Fruit fly (Drosophila melanogaster) Kc167 (cell line): Measurements from ENCODE around the gene CG43391.

Source experiments
- Myc ChIP-seq: fragments of >200 bp; optimal IDR thresholded peaks from 2 replicates; lab custom pipeline; 2017; ENCODE audit warnings: missing external identifiers
- Sin3A ChIP-seq: fragments of >200 bp; optimal IDR thresholded peaks from 2 replicates; lab custom pipeline; 2018; ENCODE audit warnings: missing external identifiers
- h ChIP-seq: fragments of >200 bp; optimal IDR thresholded peaks from 3 replicates; lab custom pipeline; 2018; ENCODE audit warnings: missing external identifiers
- insv ChIP-seq: fragments of >200 bp; optimal IDR thresholded peaks from 3 replicates; lab custom pipeline; 2018; ENCODE audit warnings: missing external identifiers
- psq ChIP-seq: fragments of >200 bp; optimal IDR thresholded peaks from 2 replicates; lab custom pipeline; 2017; ENCODE audit warnings: missing external identifiers
- ttk ChIP-seq: sonication (Bioruptor generic); optimal IDR thresholded peaks from 2 replicates; lab custom pipeline; 2017; ENCODE audit warnings: missing external identifiers

DNA sequence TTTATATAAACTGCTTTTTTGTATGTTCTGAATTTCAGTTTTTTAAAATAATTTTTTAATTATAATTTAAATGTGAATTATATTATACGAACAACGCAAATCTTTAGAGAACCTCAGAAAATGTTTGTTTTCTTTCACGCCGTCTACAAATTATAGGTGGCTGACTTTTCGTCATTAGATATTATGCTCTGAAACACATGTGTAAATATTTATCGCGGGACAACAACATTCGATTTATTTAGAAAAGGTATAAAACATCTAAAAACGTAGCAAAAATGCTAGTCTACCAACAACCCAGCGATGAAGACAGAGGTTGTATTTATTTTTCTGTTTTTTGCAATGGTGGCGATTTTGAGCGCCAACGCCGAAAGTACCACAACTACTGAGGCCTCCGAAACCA lies 29.0 kb upstream of the CG43391 start, which contains the start of gene CG42832:
- TF ChIP-seq psq (lab: Kevin White, UChicago) (no peak), insv (lab: Kevin White, UChicago) (no peak), ttk (lab: Kevin White, UChicago) (no peak), h (no peak), Sin3A (lab: Kevin White, UChicago) (no peak), Myc (lab: Kevin White, UChicago) (no peak)
